Worm (Caenorhabditis elegans): Measurements from ENCODE around the gene F15D4.4.

Gene F15D4.4

ce11 chrII:13248886-13249285 lies 6.0 kb upstream of the F15D4.4 start, which contains the start of gene F15D4.6:
F15D4.6 (plus strand) TSS chrII:13249186.
- TF ChIP-seq flt-1 (GFP tag; IDR thresholded peaks at IDR 0.05) = no peak

ce11 chrII:13245076-13245475 lies 2.2 kb upstream of the F15D4.4 start, which contains the start of gene F15D4.5:
F15D4.5 (plus strand) TSS chrII:13245376.
- no peak for TF ChIP-seq F13C5.2 (tag; optimal IDR thresholded peaks at IDR 0.05)
- no peak for TF ChIP-seq hmg-4 (GFP tag; optimal IDR thresholded peaks at IDR 0.05)
- no peak for TF ChIP-seq tra-4 (tag; optimal IDR thresholded peaks at IDR 0.05)
- no peak for TF ChIP-seq tbx-11 (GFP tag; IDR thresholded peaks at IDR 0.05)
- no peak for TF ChIP-seq flt-1 (GFP tag; IDR thresholded peaks at IDR 0.05)
- TF ChIP-seq ama-1 (optimal IDR thresholded peaks at IDR 0.05) = no peak

- TF ChIP-seq sea-1 (GFP tag; conservative IDR thresholded peaks at IDR 0.05) = no peak
- no peak for TF ChIP-seq F13C5.2 (tag; optimal IDR thresholded peaks at IDR 0.05)
- no peak for TF ChIP-seq B0310.2 (tag; optimal IDR thresholded peaks at IDR 0.05)
- no peak for TF ChIP-seq hnd-1 (tag; optimal IDR thresholded peaks at IDR 0.05)
- no peak for TF ChIP-seq hmg-4 (GFP tag; optimal IDR thresholded peaks at IDR 0.05)
- TF ChIP-seq ets-7 (tag; optimal IDR thresholded peaks at IDR 0.05) = no peak
- TF ChIP-seq ceh-13 (GFP tag; optimal IDR thresholded peaks at IDR 0.05) = no peak
- no peak for TF ChIP-seq flt-1 (GFP tag; IDR thresholded peaks at IDR 0.05)
- no peak for TF ChIP-seq pes-1 (GFP tag; IDR thresholded peaks at IDR 0.05)
- TF ChIP-seq ama-1 (optimal IDR thresholded peaks at IDR 0.05) = no peak
- no peak for TF ChIP-seq scrt-1 (GFP tag; IDR thresholded peaks at IDR 0.05)
- no peak for TF ChIP-seq aly-1 (tag; optimal IDR thresholded peaks at IDR 0.05)
- no peak for TF ChIP-seq tbx-37 (GFP tag; conservative IDR thresholded peaks at IDR 0.05)
- no peak for TF ChIP-seq tbx-11 (GFP tag; IDR thresholded peaks at IDR 0.05)
- no peak for TF ChIP-seq ceh-36 (tag; optimal IDR thresholded peaks at IDR 0.05)
- TF ChIP-seq tra-4 (tag; optimal IDR thresholded peaks at IDR 0.05) = no peak
- TF ChIP-seq hmbx-1 (tag; optimal IDR thresholded peaks at IDR 0.05) = no peak
These were observed 3.3 kb downstream of the F15D4.4 start for ce11 chrII:13239593-13239992.

- TF ChIP-seq ceh-13 (GFP tag; optimal IDR thresholded peaks at IDR 0.05) (no peak), hmbx-1 (tag; optimal IDR thresholded peaks at IDR 0.05) (no peak), aly-1 (tag; optimal IDR thresholded peaks at IDR 0.05) (no peak), scrt-1 (GFP tag; IDR thresholded peaks at IDR 0.05) (no peak), ets-7 (tag; optimal IDR thresholded peaks at IDR 0.05) (no peak), pes-1 (GFP tag; IDR thresholded peaks at IDR 0.05) (no peak), B0310.2 (tag; optimal IDR thresholded peaks at IDR 0.05) (no peak), tbx-11 (GFP tag; IDR thresholded peaks at IDR 0.05) (no peak), F13C5.2 (tag; optimal IDR thresholded peaks at IDR 0.05) (no peak)
These were observed 5.0 kb downstream of the F15D4.4 start, which contains the start of gene romo-1 for ce11 chrII:13237829-13238404. romo-1 (minus strand) TSS chrII:13237907.

ce11 chrII:13235289-13235688 lies 7.6 kb downstream of the F15D4.4 start, which contains the start of gene flp-16:
flp-16 (plus strand) TSS chrII:13235306.
- TF ChIP-seq ets-7 (tag; optimal IDR thresholded peaks at IDR 0.05) = no peak
- TF ChIP-seq pes-1 (GFP tag; IDR thresholded peaks at IDR 0.05) = no peak
- no peak for TF ChIP-seq tra-4 (tag; optimal IDR thresholded peaks at IDR 0.05)
- no peak for TF ChIP-seq F13C5.2 (tag; optimal IDR thresholded peaks at IDR 0.05)
- no peak for TF ChIP-seq ceh-36 (tag; optimal IDR thresholded peaks at IDR 0.05)

ce11 chrII:13233712-13234111 lies 9.2 kb downstream of the F15D4.4 start:
- TF ChIP-seq scrt-1 (GFP tag; IDR thresholded peaks at IDR 0.05) (no peak), tra-4 (tag; optimal IDR thresholded peaks at IDR 0.05) (no peak), B0310.2 (tag; optimal IDR thresholded peaks at IDR 0.05) (no peak), hmbx-1 (tag; optimal IDR thresholded peaks at IDR 0.05) (no peak), hnd-1 (tag; optimal IDR thresholded peaks at IDR 0.05) (no peak), ceh-13 (GFP tag; optimal IDR thresholded peaks at IDR 0.05) (no peak), pes-1 (GFP tag; IDR thresholded peaks at IDR 0.05) (no peak), F13C5.2 (tag; optimal IDR thresholded peaks at IDR 0.05) (no peak), sea-1 (GFP tag; conservative IDR thresholded peaks at IDR 0.05) (no peak), tbx-37 (GFP tag; conservative IDR thresholded peaks at IDR 0.05) (no peak), aly-1 (tag; optimal IDR thresholded peaks at IDR 0.05) (no peak), ceh-36 (tag; optimal IDR thresholded peaks at IDR 0.05) (no peak), hmg-4 (GFP tag; optimal IDR thresholded peaks at IDR 0.05) (no peak), flt-1 (GFP tag; IDR thresholded peaks at IDR 0.05) (no peak), tbx-11 (GFP tag; IDR thresholded peaks at IDR 0.05) (no peak), ama-1 (optimal IDR thresholded peaks at IDR 0.05) (no peak), ets-7 (tag; optimal IDR thresholded peaks at IDR 0.05) (no peak)

ce11 chrII:13230489-13231196 lies 12.3 kb downstream of the F15D4.4 start:
- TF ChIP-seq hmbx-1 (tag; optimal IDR thresholded peaks at IDR 0.05) (no peak), ama-1 (optimal IDR thresholded peaks at IDR 0.05) (no peak)

ce11 chrII:13219373-13219772 lies 23.5 kb downstream of the F15D4.4 start:
- TF ChIP-seq scrt-1 (GFP tag; IDR thresholded peaks at IDR 0.05) (no peak), ama-1 (optimal IDR thresholded peaks at IDR 0.05) (no peak), sea-1 (GFP tag; conservative IDR thresholded peaks at IDR 0.05) (no peak), tbx-37 (GFP tag; conservative IDR thresholded peaks at IDR 0.05) (no peak), hmg-4 (GFP tag; optimal IDR thresholded peaks at IDR 0.05) (no peak), ceh-13 (GFP tag; optimal IDR thresholded peaks at IDR 0.05) (no peak), ceh-36 (tag; optimal IDR thresholded peaks at IDR 0.05) (no peak), pes-1 (GFP tag; IDR thresholded peaks at IDR 0.05) (no peak), tbx-11 (GFP tag; IDR thresholded peaks at IDR 0.05) (no peak), flt-1 (GFP tag; IDR thresholded peaks at IDR 0.05) (no peak), tra-4 (tag; optimal IDR thresholded peaks at IDR 0.05) (no peak), aly-1 (tag; optimal IDR thresholded peaks at IDR 0.05) (no peak), F13C5.2 (tag; optimal IDR thresholded peaks at IDR 0.05) (no peak)
